Worm (Caenorhabditis elegans) whole organism, L1 larva: ENCODE data around the gene del-5.

Source experiments
- nhr-71 ChIP-seq: sonication (generic microtip); optimal IDR thresholded peaks from 2 replicates; lab custom pipeline; 2016; ENCODE audit warnings: mild to moderate bottlenecking, missing genetic modification characterization, moderate library complexity, missing compliant biosample characterization
- snpc-4 ChIP-seq: fragments of 150-350 bp; optimal IDR thresholded peaks from 2 replicates; lab custom pipeline; 2014; ENCODE audit warnings: missing biosample characterization, missing genetic modification characterization

DNA sequence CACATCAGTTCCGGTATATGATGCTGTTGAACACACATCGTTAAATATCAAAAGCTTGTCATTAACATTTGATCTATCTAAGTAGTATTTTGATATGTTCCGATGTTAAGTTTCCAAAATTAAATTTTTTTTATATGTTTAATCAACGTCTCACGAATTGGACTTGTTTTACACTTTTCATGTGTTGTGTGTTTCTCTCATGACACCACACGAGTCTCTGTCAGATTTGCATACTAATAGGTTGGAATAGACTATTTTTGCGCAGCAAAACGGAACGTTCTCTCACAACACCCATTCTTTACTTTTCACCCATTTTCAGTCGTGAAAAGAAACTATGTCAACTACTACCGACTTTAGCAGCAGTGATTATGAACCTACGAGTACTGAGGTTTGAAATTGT is 37.4 kb downstream of the del-5 start, which contains the start of gene K09C8.8:
- TF ChIP-seq snpc-4 (tag; lab: Kevin White, UChicago) (no peak), nhr-71 (tag; lab: Kevin White, UChicago) (no peak)
